Worm (Caenorhabditis elegans) whole organism, L4 larva: ENCODE results near the gene taf-7.2.

Experiments used
- D1046.2 ChIP-seq: fragments of 200-800 bp; sonication (Bioruptor generic); IDR thresholded peaks from 2 replicates; pipeline ENCODE4 v1.3.6; 2022; ENCODE audit warnings: missing genetic modification characterization, missing compliant biosample characterization
- F49E8.2 ChIP-seq: sonication (generic microtip); optimal IDR thresholded peaks from 2 replicates; lab custom pipeline; 2016; ENCODE audit warnings: missing compliant biosample characterization, mild to moderate bottlenecking, missing genetic modification characterization, borderline replicate concordance
- T26A8.4 ChIP-seq: fragments of 200-800 bp; sonication (Bioruptor generic); IDR thresholded peaks from 2 replicates; pipeline ENCODE4 v1.3.6; 2022; ENCODE audit warnings: missing genetic modification characterization, missing compliant biosample characterization
- Y105C5A.15 ChIP-seq: fragments of 200-800 bp; sonication (Bioruptor generic); IDR thresholded peaks from 2 replicates; pipeline ENCODE4 v1.3.6; 2022; ENCODE audit warnings: missing genetic modification characterization, missing compliant biosample characterization
- Y48G9A.11 ChIP-seq: fragments of 200-800 bp; sonication (Bioruptor generic); IDR thresholded peaks from 2 replicates; pipeline ENCODE4 v1.3.6; 2022; ENCODE audit warnings: missing genetic modification reagents, missing genetic modification characterization, missing compliant biosample characterization
- Y75B8A.6 ChIP-seq: fragments of 200-800 bp; sonication (Bioruptor generic); IDR thresholded peaks from 2 replicates; pipeline ENCODE4 v1.3.6; 2022; ENCODE audit warnings: missing genetic modification reagents, missing genetic modification characterization, missing compliant biosample characterization
- ZK337.2 ChIP-seq: fragments of 200-800 bp; sonication (Bioruptor generic); IDR thresholded peaks from 2 replicates; pipeline ENCODE4 v1.3.6; 2022; ENCODE audit warnings: missing genetic modification reagents, missing genetic modification characterization, missing compliant biosample characterization
- ZK546.5 ChIP-seq, 2 experiments: sonication (generic microtip); optimal IDR thresholded peaks; 2 replicates each; lab custom pipeline; 2017; ENCODE audit warnings: missing biosample characterization in 2 of 2, missing genetic modification characterization in 2 of 2
- aha-1 ChIP-seq: fragments of 150-350 bp; peaks from one replicate; lab custom pipeline; 2014; ENCODE audit warnings: missing biosample characterization, missing genetic modification characterization
- arid-1 ChIP-seq: fragments of 200-800 bp; sonication (Bioruptor generic); conservative IDR thresholded peaks from 2 replicates; pipeline ENCODE4 v1.3.6; 2022; ENCODE audit warnings: missing genetic modification reagents, missing genetic modification characterization, missing compliant biosample characterization
- attf-4 ChIP-seq: sonication (generic microtip); optimal IDR thresholded peaks from 3 replicates; lab custom pipeline; 2017; ENCODE audit warnings: missing biosample characterization, missing genetic modification characterization
- ctbp-1 ChIP-seq: fragments of 200-800 bp; sonication (Bioruptor generic); IDR thresholded peaks from 2 replicates; pipeline ENCODE4 v1.3.6; 2022; ENCODE audit warnings: missing genetic modification reagents, missing genetic modification characterization, missing compliant biosample characterization
- daf-19 ChIP-seq: fragments of 200-800 bp; sonication (Bioruptor generic); conservative IDR thresholded peaks from 2 replicates; pipeline ENCODE4 v1.3.6; 2022; ENCODE audit warnings: missing genetic modification characterization, missing compliant biosample characterization
- daf-8 ChIP-seq: fragments of 200-800 bp; sonication (Bioruptor generic); IDR thresholded peaks from 2 replicates; pipeline ENCODE4 v1.3.6; 2022; ENCODE audit warnings: missing genetic modification characterization, missing compliant biosample characterization
- egl-43 ChIP-seq: fragments of 200-800 bp; sonication (Bioruptor generic); IDR thresholded peaks from 2 replicates; pipeline ENCODE4 v1.3.6; 2022; ENCODE audit warnings: missing genetic modification reagents, missing genetic modification characterization, missing compliant biosample characterization
- fkh-10 ChIP-seq: fragments of 150-350 bp; optimal IDR thresholded peaks from 2 replicates; lab custom pipeline; 2014; ENCODE audit warnings: missing biosample characterization, missing genetic modification reagents, missing genetic modification characterization
- hif-1 ChIP-seq, 2 experiments: sonication (generic microtip); optimal IDR thresholded peaks; 2 replicates each; lab custom pipeline; 2016 to 2017; ENCODE audit warnings: missing compliant biosample characterization in 2 of 2, missing genetic modification characterization in 2 of 2, missing genetic modification reagents in 2 of 2, missing genotype in 2 of 2, mild to moderate bottlenecking in 1 of 2
- hmg-1.1 ChIP-seq: fragments of 200-800 bp; sonication (Bioruptor generic); IDR thresholded peaks from 2 replicates; pipeline ENCODE4 v1.3.6; 2022; ENCODE audit warnings: missing genetic modification reagents, missing genetic modification characterization, missing compliant biosample characterization
- lim-7 ChIP-seq: fragments of 200-800 bp; sonication (Bioruptor generic); IDR thresholded peaks from 2 replicates; pipeline ENCODE4 v1.3.6; 2022; ENCODE audit warnings: missing genetic modification characterization, missing compliant biosample characterization
- lin-39 ChIP-seq: fragments of 150-350 bp; optimal IDR thresholded peaks from 2 replicates; lab custom pipeline; 2014; ENCODE audit warnings: missing biosample characterization, missing genetic modification reagents, missing genetic modification characterization
- mdt-29 ChIP-seq: fragments of 200-800 bp; sonication (Bioruptor generic); IDR thresholded peaks from 2 replicates; pipeline ENCODE4 v1.3.6; 2022; ENCODE audit warnings: missing genetic modification reagents, missing genetic modification characterization, missing compliant biosample characterization
- mxl-2 ChIP-seq: fragments of 200-800 bp; sonication (Bioruptor generic); conservative IDR thresholded peaks from 2 replicates; pipeline ENCODE4 v1.3.6; 2022; ENCODE audit warnings: missing genetic modification reagents, missing genetic modification characterization, missing compliant biosample characterization
- mxl-3 ChIP-seq: fragments of 200-800 bp; sonication (Bioruptor generic); optimal IDR thresholded peaks from 2 replicates; lab custom pipeline; 2018; ENCODE audit warnings: mild to moderate bottlenecking, missing genetic modification characterization, missing compliant biosample characterization
- nhr-10 ChIP-seq: fragments of 150-350 bp; optimal IDR thresholded peaks from 2 replicates; lab custom pipeline; 2014; ENCODE audit warnings: missing biosample characterization, missing genetic modification characterization
- nhr-11 ChIP-seq: fragments of 150-350 bp; optimal IDR thresholded peaks from 2 replicates; lab custom pipeline; 2014; ENCODE audit warnings: missing biosample characterization, missing genetic modification characterization
- nhr-111 ChIP-seq: fragments of 200-800 bp; sonication (Bioruptor generic); optimal IDR thresholded peaks from 2 replicates; lab custom pipeline; 2018; ENCODE audit warnings: mild to moderate bottlenecking, missing genetic modification characterization, missing compliant biosample characterization
- nhr-28 ChIP-seq: fragments of 150-350 bp; optimal IDR thresholded peaks from 2 replicates; lab custom pipeline; 2014; ENCODE audit warnings: missing biosample characterization, missing genetic modification characterization
- nhr-42 ChIP-seq: fragments of 200-800 bp; sonication (Bioruptor generic); IDR thresholded peaks from 2 replicates; pipeline ENCODE4 v1.3.6; 2022; ENCODE audit warnings: missing genetic modification characterization, missing compliant biosample characterization
- nhr-6 ChIP-seq: fragments of 150-350 bp; optimal IDR thresholded peaks from 2 replicates; lab custom pipeline; 2014; ENCODE audit warnings: missing biosample characterization, missing genetic modification characterization
- nhr-76 ChIP-seq: fragments of 150-350 bp; optimal IDR thresholded peaks from 2 replicates; lab custom pipeline; 2014; ENCODE audit warnings: missing biosample characterization, missing genetic modification characterization
- pqm-1 ChIP-seq: sonication (generic microtip); optimal IDR thresholded peaks from 2 replicates; lab custom pipeline; 2017; ENCODE audit warnings: missing biosample characterization, missing genetic modification characterization
- rbr-2 ChIP-seq: sonication (generic microtip); optimal IDR thresholded peaks from 2 replicates; lab custom pipeline; 2016; ENCODE audit warnings: missing genotype, missing genetic modification characterization, missing compliant biosample characterization
- spr-1 ChIP-seq: sonication (generic microtip); optimal IDR thresholded peaks from 2 replicates; lab custom pipeline; 2016; ENCODE audit warnings: mild to moderate bottlenecking, missing genetic modification characterization, missing compliant biosample characterization
- unc-62 ChIP-seq, 3 experiments: fragments of 150-350 bp in 1 of 3; sonication (generic microtip); optimal IDR thresholded peaks in 2 of 3; peaks in 1 of 3; 1 replicate in 1 of 3; 2 replicates in 2 of 3; lab custom pipeline; 2014 to 2017; ENCODE audit warnings: missing biosample characterization in 3 of 3, missing genetic modification characterization in 3 of 3, missing genetic modification reagents in 3 of 3, missing genotype in 1 of 3
- vab-7 ChIP-seq: fragments of 200-800 bp; sonication (Bioruptor generic); IDR thresholded peaks from 2 replicates; pipeline ENCODE4 v1.3.6; 2022; ENCODE audit warnings: missing genetic modification reagents, missing genetic modification characterization, missing compliant biosample characterization
- zfp-3 ChIP-seq: fragments of 200-800 bp; sonication (Bioruptor generic); conservative IDR thresholded peaks from 2 replicates; pipeline ENCODE4 v1.3.6; 2022; ENCODE audit warnings: missing genetic modification reagents, missing genetic modification characterization, missing compliant biosample characterization
- ztf-11 ChIP-seq: fragments of 150-350 bp; optimal IDR thresholded peaks from 2 replicates; lab custom pipeline; 2014; ENCODE audit warnings: missing biosample characterization, missing genetic modification characterization

taf-7.2 gene

ce11 chrIII:12651946-12652345 lies 21.3 kb downstream of the taf-7.2 start:
- TF ChIP-seq daf-8 (GFP tag; lab: Robert Waterston, UW) = no peak
- no peak for TF ChIP-seq attf-4 (tag; lab: Kevin White, UChicago)
- no peak for TF ChIP-seq ZK546.5 (tag; optimal IDR thresholded peaks at IDR 0.05; lab: Kevin White, UChicago)
- TF ChIP-seq pqm-1 (tag; lab: Kevin White, UChicago) = no peak
- no peak for TF ChIP-seq hmg-1.1 (GFP tag; lab: Robert Waterston, UW)
- TF ChIP-seq D1046.2 = no peak
- TF ChIP-seq Y105C5A.15 = no peak
- TF ChIP-seq nhr-111 (GFP tag; lab: Kevin White, UChicago) = no peak
- no peak for TF ChIP-seq vab-7 (GFP tag; lab: Robert Waterston, UW)
- TF ChIP-seq nhr-11 (tag; lab: Kevin White, UChicago) = no peak
- TF ChIP-seq F49E8.2 (tag; lab: Kevin White, UChicago) = no peak
- no peak for TF ChIP-seq fkh-10 (GFP tag; lab: Kevin White, UChicago)
- no peak for TF ChIP-seq ctbp-1
- no peak for TF ChIP-seq lim-7
- no peak for TF ChIP-seq unc-62 (GFP tag; optimal IDR thresholded peaks at IDR 0.05 in 1 of 2; lab: Kevin White, UChicago)
- TF ChIP-seq unc-62 (tag; optimal IDR thresholded peaks at IDR 0.05; lab: Kevin White, UChicago) = no peak
- TF ChIP-seq rbr-2 (tag; lab: Kevin White, UChicago) = no peak
- TF ChIP-seq daf-19 = no peak
- no peak for TF ChIP-seq mxl-3 (GFP tag; lab: Kevin White, UChicago)
- no peak for TF ChIP-seq egl-43 (GFP tag; lab: Robert Waterston, UW)
- TF ChIP-seq nhr-42 = no peak

DNA sequence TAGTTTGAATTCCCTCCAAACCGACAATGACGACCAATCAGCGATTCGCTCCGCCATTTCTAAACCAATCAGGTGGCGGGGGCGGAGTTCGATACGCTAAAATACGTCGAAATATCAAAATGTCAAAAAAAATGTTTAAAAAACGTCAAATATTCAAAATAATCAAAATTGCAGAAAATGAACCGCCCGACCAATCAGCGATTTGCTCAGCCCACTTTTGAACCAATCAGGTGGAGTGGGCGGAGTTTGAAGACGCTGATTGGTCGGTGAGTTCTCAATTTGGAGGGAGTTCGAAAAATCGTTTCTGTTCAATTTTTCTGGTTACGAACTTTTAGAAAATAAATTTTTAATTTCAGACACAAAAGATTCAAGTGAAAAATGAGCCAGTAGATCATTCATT lies 28.6 kb downstream of the taf-7.2 start:
- TF ChIP-seq aha-1 (tag; lab: Kevin White, UChicago) (peak; percentile 32), spr-1 (tag; lab: Kevin White, UChicago) (no peak)

DNA sequence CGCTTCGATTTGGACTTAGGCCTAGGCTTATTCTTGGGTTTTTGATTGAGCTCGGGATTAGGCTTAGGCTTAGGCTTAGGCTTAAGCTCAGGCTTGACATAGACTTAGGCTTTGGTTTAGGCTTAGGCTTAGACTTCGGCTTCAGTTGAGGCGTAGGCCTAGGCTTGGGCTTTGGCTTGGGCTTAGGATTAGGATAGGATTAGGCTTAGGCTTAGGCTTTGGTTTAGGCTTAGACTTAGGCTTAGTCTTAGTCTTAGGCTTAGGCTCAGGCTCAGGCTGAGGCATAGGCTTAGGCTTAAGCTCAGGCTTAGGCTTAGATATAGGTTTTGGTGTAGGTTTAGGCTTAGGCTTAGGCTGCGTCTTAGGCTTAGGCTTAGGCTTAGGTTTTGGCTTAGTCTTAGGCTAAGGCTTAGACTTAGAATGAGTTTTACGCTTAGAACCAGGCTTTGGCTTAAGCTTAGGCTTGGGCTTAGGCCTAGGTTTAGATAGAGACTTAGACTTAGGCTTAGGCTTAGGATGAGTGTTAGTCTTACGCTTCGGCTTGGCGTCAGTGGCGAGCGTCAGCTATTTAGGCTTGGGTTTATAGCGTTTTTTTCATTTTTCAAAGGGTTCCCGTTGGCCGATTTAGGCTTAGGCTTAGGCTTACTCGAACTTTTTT lies 30.6 kb downstream of the taf-7.2 start:
- TF ChIP-seq nhr-28 = no peak
- TF ChIP-seq aha-1 (tag; lab: Kevin White, UChicago) = peak; percentile 71
- no peak for TF ChIP-seq lin-39 (tag; lab: Kevin White, UChicago)
- TF ChIP-seq nhr-6 (tag; lab: Kevin White, UChicago) = no peak
- TF ChIP-seq ZK337.2 = no peak
- TF ChIP-seq nhr-10 (tag; lab: Kevin White, UChicago) = no peak
- TF ChIP-seq, all 104 proteins: peak for 1

ce11 chrIII:12640386-12641024 lies 32.7 kb downstream of the taf-7.2 start:
- TF ChIP-seq mxl-2 = no peak
- no peak for TF ChIP-seq T26A8.4 (GFP tag; lab: Robert Waterston, UW)
- TF ChIP-seq ZK337.2 = no peak
- no peak for TF ChIP-seq arid-1 (GFP tag; lab: Robert Waterston, UW)
- no peak for TF ChIP-seq nhr-76
- TF ChIP-seq zfp-3 (GFP tag; lab: Robert Waterston, UW) = no peak
- no peak for TF ChIP-seq hmg-1.1 (GFP tag; lab: Robert Waterston, UW)
- no peak for TF ChIP-seq mdt-29 (GFP tag; lab: Robert Waterston, UW)

ce11 chrIII:12639214-12639613 lies 34.0 kb downstream of the taf-7.2 start:
- TF ChIP-seq Y48G9A.11 (GFP tag; lab: Robert Waterston, UW) (no peak), nhr-76 (no peak), ztf-11 (tag; lab: Kevin White, UChicago) (no peak), Y75B8A.6 (GFP tag; lab: Robert Waterston, UW) (no peak), hif-1 (tag; optimal IDR thresholded peaks at IDR 0.05; lab: Kevin White, UChicago) (no peak)
- TF ChIP-seq, all 104 proteins: peak for 0
